Fruit fly (Drosophila melanogaster): Measurements from ENCODE around the gene IntS6.

The IntS6 gene

DNA sequence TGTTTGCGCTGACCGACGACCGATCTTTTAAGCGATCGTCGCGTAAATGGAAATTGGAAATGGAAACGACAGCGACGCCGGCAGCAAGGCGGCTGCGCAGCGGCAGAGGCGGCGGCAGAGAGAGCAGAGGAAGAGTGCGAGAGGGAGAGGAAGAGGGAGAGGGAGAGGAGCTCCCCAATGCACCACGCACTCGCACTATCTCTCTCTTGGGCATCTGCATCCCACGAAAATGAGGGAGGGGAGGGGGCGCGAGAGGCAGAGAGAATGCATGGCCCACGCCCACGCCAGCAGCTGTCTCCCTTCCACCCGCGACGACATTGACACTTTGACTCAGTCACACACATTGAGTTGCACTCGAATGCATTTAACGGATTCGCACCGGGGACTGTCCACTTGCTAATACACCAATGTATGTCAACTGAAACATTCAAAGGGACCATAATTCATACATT lies 23.7 kb upstream of the IntS6 start, which contains the start of gene CG3097:
Gene CG3097, minus strand, starts transcription at position 51 of the 452 bp plus-strand sequence.
- TF ChIP-seq Eip78C (GFP tag) (peak; percentile 51), dac (GFP tag; optimal IDR thresholded peaks at IDR 0.05) (no peak), dsx (GFP tag; optimal IDR thresholded peaks at IDR 0.05; ENCODE audit: poor library complexity, severe bottlenecking) (peak; percentile 31), CG7368 (GFP tag; optimal IDR thresholded peaks at IDR 0.05) (no peak), CG16779 (tag; optimal IDR thresholded peaks at IDR 0.05) (no peak), Blimp-1 (GFP tag; optimal IDR thresholded peaks at IDR 0.05) (no peak), Hr38 (GFP tag; optimal IDR thresholded peaks at IDR 0.05) (no peak), Hr39 (GFP tag; optimal IDR thresholded peaks at IDR 0.05) (no peak), fkh (GFP tag; optimal IDR thresholded peaks at IDR 0.05) (no peak), CG8119 (GFP tag; IDR thresholded peaks at IDR 0.05) (no peak), CG6163 (GFP tag; IDR thresholded peaks at IDR 0.05) (peak; percentile 23; the same call in 1 of the 3 replicates), CG4318 (GFP tag; optimal IDR thresholded peaks at IDR 0.05) (no peak), Ets96B (tag; optimal IDR thresholded peaks at IDR 0.05) (no peak), fd85E (GFP tag; optimal IDR thresholded peaks at IDR 0.05) (no peak), CG11294 (GFP tag; IDR thresholded peaks at IDR 0.05) (0 out of 2 replicates have a peak, but pooled peaks have one; percentile 30), esn (GFP tag; optimal IDR thresholded peaks at IDR 0.05) (no peak), ss (GFP tag; optimal IDR thresholded peaks at IDR 0.05) (peak; percentile 22 to 30), CG3032 (tag; optimal IDR thresholded peaks at IDR 0.05) (no peak), Eip75B (GFP tag; optimal IDR thresholded peaks at IDR 0.05) (no peak), Hr4 (GFP tag; optimal IDR thresholded peaks at IDR 0.05) (no peak), CG1621 (tag; optimal IDR thresholded peaks at IDR 0.05) (peak; percentile 13), OdsH (GFP tag; optimal IDR thresholded peaks at IDR 0.05) (no peak), pdm3 (GFP tag; optimal IDR thresholded peaks at IDR 0.05) (no peak), net (GFP tag; optimal IDR thresholded peaks at IDR 0.05) (peak; percentile 5), CG10631 (GFP tag; optimal IDR thresholded peaks at IDR 0.05) (no peak), Smox (GFP tag; optimal IDR thresholded peaks at IDR 0.05) (no peak), CG6792 (GFP tag; optimal IDR thresholded peaks at IDR 0.05) (no peak), cyc (GFP tag; optimal IDR thresholded peaks at IDR 0.05) (no peak), eg (GFP tag; IDR thresholded peaks at IDR 0.05) (0 out of 3 replicates have a peak, but pooled peaks have one; percentile 39), CG11762 (GFP tag; optimal IDR thresholded peaks at IDR 0.05; ENCODE audit: insufficient read depth) (no peak), acj6 (GFP tag; optimal IDR thresholded peaks at IDR 0.05) (no peak), CG3919 (GFP tag; optimal IDR thresholded peaks at IDR 0.05) (peak; percentile 10), CG9139 (GFP tag; optimal IDR thresholded peaks at IDR 0.05) (no peak), Sox15 (GFP tag; optimal IDR thresholded peaks at IDR 0.05) (no peak), CG10669 (GFP tag; optimal IDR thresholded peaks at IDR 0.05) (no peak), CG31627 (GFP tag; optimal IDR thresholded peaks at IDR 0.05) (no peak)

DNA sequence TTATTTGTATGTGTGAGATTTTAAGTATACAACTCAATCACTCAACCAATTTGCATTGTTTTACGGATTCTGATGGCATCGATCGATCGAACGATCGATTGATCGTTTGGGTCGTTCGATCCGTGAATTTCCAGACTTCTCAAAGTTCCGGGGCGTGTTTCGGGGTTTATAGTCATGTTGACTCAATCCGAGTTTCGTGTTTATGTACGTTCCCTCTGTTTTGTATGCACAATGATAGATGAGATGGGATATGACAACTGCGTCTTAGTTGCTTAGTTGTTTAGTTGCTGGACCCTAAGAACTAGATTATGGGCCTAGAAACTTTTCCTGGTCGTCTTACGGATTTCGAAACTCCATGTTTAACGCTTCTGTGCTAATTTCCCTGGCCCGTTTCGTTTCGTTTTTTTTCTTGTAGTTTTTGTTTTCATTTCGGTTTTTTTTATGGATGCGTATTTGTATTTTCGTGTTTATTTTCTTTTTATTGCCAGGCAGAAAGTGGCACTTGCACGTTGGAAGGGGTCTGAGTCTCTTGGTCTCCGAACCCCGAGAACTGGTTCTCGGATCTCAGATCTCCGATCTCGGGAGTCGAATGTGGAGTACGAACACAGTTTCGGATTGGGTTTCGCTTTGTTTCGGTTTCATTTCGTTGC lies 21.7 kb upstream of the IntS6 start:
- peak; percentile 20 for TF ChIP-seq Ets96B (tag; optimal IDR thresholded peaks at IDR 0.05)
- no peak for TF ChIP-seq esn (GFP tag; optimal IDR thresholded peaks at IDR 0.05)
- TF ChIP-seq Blimp-1 (GFP tag; optimal IDR thresholded peaks at IDR 0.05), result peak; percentile 86
- peak; percentile 41 for TF ChIP-seq dsx (GFP tag; optimal IDR thresholded peaks at IDR 0.05; ENCODE audit: poor library complexity, severe bottlenecking)
- TF ChIP-seq CG10669 (GFP tag; optimal IDR thresholded peaks at IDR 0.05), result peak; percentile 31
- TF ChIP-seq CG16779 (tag; optimal IDR thresholded peaks at IDR 0.05), result peak; percentile 25
- peak; percentile 72 to 74 for TF ChIP-seq ss (GFP tag; optimal IDR thresholded peaks at IDR 0.05)
- peak; percentile 61; the same call in 2 of the 3 replicates for TF ChIP-seq CG6163 (GFP tag; IDR thresholded peaks at IDR 0.05)
- TF ChIP-seq CG11294 (GFP tag; IDR thresholded peaks at IDR 0.05), result no peak
- peak; percentile 61 for TF ChIP-seq CG6854 (GFP tag; optimal IDR thresholded peaks at IDR 0.05)
- TF ChIP-seq CG6808 (GFP tag; optimal IDR thresholded peaks at IDR 0.05), result peak; percentile 70
- TF ChIP-seq Eip78C (GFP tag), result peak; percentile 63
- TF ChIP-seq Hr38 (GFP tag; optimal IDR thresholded peaks at IDR 0.05), result no peak
- TF ChIP-seq CG1621 (tag; optimal IDR thresholded peaks at IDR 0.05), result peak; percentile 35
- no peak for TF ChIP-seq acj6 (GFP tag; optimal IDR thresholded peaks at IDR 0.05)
- TF ChIP-seq fkh (GFP tag; optimal IDR thresholded peaks at IDR 0.05), result peak; percentile 70
- TF ChIP-seq Eip75B (GFP tag; optimal IDR thresholded peaks at IDR 0.05), result peak; percentile 24
- TF ChIP-seq CG9139 (GFP tag; optimal IDR thresholded peaks at IDR 0.05), result peak; percentile 76
- TF ChIP-seq Lpt (GFP tag; optimal IDR thresholded peaks at IDR 0.05), result no peak
- peak; percentile 45 for TF ChIP-seq spab (GFP tag; optimal IDR thresholded peaks at IDR 0.05)
